Fruit fly (Drosophila melanogaster) whole organism, embryonic: ENCODE measurements around the gene Actbeta.
A peak's percentile ranks its signal among the peaks of the same experiment; 100 is the strongest.

Experiments
- CG1024 ChIP-seq: fragments of 200-800 bp; sonication (Bioruptor generic); IDR thresholded peaks from 2 replicates; pipeline ENCODE4 v1.3.6; 2022; ENCODE audit warnings: missing biosample characterization, missing genetic modification characterization
- CG10267 ChIP-seq: fragments of 200-800 bp; sonication (Bioruptor generic); optimal IDR thresholded peaks from 2 replicates; lab custom pipeline; 2018; ENCODE audit warnings: missing biosample characterization, mild to moderate bottlenecking, missing genetic modification characterization, moderate library complexity
- CG10431 ChIP-seq: fragments of 200-800 bp; sonication (Bioruptor generic); optimal IDR thresholded peaks from 3 replicates; lab custom pipeline; 2018; ENCODE audit warnings: missing biosample characterization, mild to moderate bottlenecking, missing genetic modification characterization
- CG12744 ChIP-seq: fragments of 200-800 bp; sonication (Bioruptor generic); optimal IDR thresholded peaks from 2 replicates; lab custom pipeline; 2016; ENCODE audit warnings: missing biosample characterization, missing genetic modification characterization
- CG12942 ChIP-seq: fragments of 200-800 bp; sonication (Bioruptor generic); optimal IDR thresholded peaks from 3 replicates; lab custom pipeline; 2016; ENCODE audit warnings: missing biosample characterization, missing genetic modification characterization
- CG15011 ChIP-seq: fragments of 200-800 bp; sonication (Bioruptor generic); optimal IDR thresholded peaks from 3 replicates; lab custom pipeline; 2018; ENCODE audit warnings: missing biosample characterization, mild to moderate bottlenecking, missing genetic modification characterization
- CG15601 ChIP-seq: fragments of 200-800 bp; sonication (Bioruptor generic); optimal IDR thresholded peaks from 3 replicates; lab custom pipeline; 2019; ENCODE audit warnings: missing biosample characterization, mild to moderate bottlenecking, missing genetic modification characterization, moderate library complexity
- CG15696 ChIP-seq: fragments of 200-800 bp; sonication (Bioruptor generic); optimal IDR thresholded peaks from 2 replicates; lab custom pipeline; 2019; ENCODE audit warnings: missing biosample characterization, mild to moderate bottlenecking, missing genetic modification characterization, moderate library complexity
- CG1603 ChIP-seq: fragments of 200-800 bp; sonication (Bioruptor generic); optimal IDR thresholded peaks from 2 replicates; lab custom pipeline; 2019; ENCODE audit warnings: missing biosample characterization, mild to moderate bottlenecking, missing genetic modification characterization, moderate library complexity
- CG1647 ChIP-seq: fragments of 200-800 bp; sonication (Bioruptor generic); optimal IDR thresholded peaks from 3 replicates; lab custom pipeline; 2016; ENCODE audit warnings: missing biosample characterization, missing genetic modification characterization
- CG17186 ChIP-seq: fragments of 200-800 bp; sonication (Bioruptor generic); optimal IDR thresholded peaks from 3 replicates; lab custom pipeline; 2017; ENCODE audit warnings: missing biosample characterization, missing genetic modification reagents, missing genetic modification characterization
- CG17829 ChIP-seq: fragments of 200-800 bp; optimal IDR thresholded peaks from 2 replicates; lab custom pipeline; 2019; ENCODE audit warnings: missing biosample characterization, mild to moderate bottlenecking, missing genetic modification characterization, moderate library complexity
- CG17912 ChIP-seq: fragments of 200-800 bp; sonication (Bioruptor generic); optimal IDR thresholded peaks from 2 replicates; lab custom pipeline; 2018; ENCODE audit warnings: missing biosample characterization, mild to moderate bottlenecking, missing genetic modification characterization
- CG2116 ChIP-seq: fragments of 200-800 bp; sonication (Bioruptor generic); optimal IDR thresholded peaks from 3 replicates; lab custom pipeline; 2018; ENCODE audit warnings: missing biosample characterization, mild to moderate bottlenecking, missing genetic modification characterization
- CG2199 ChIP-seq: fragments of 200-800 bp; sonication (Bioruptor generic); IDR thresholded peaks from 3 replicates; pipeline ENCODE4 v1.3.6; 2022; ENCODE audit warnings: missing biosample characterization, missing genetic modification characterization
- CG33213 ChIP-seq: fragments of 200-800 bp; sonication (Bioruptor generic); optimal IDR thresholded peaks from 3 replicates; lab custom pipeline; 2016; ENCODE audit warnings: missing biosample characterization, missing genetic modification characterization
- CG3995 ChIP-seq: fragments of 200-800 bp; sonication (Bioruptor generic); optimal IDR thresholded peaks from 3 replicates; lab custom pipeline; 2016; ENCODE audit warnings: missing biosample characterization, missing genetic modification characterization
- CG4617 ChIP-seq: fragments of 200-800 bp; sonication (Bioruptor generic); optimal IDR thresholded peaks from 3 replicates; lab custom pipeline; 2016; ENCODE audit warnings: missing biosample characterization, missing genetic modification characterization, borderline replicate concordance
- CG7357 ChIP-seq: fragments of 200-800 bp; sonication (Bioruptor generic); IDR thresholded peaks from 3 replicates; pipeline ENCODE4 v1.3.6; 2022; ENCODE audit warnings: missing biosample characterization, missing genetic modification characterization
- CG8290 ChIP-seq, 3 experiments: fragments of 200-800 bp; sonication (Bioruptor generic); optimal IDR thresholded peaks; 2 replicates each; lab custom pipeline; 2016 to 2019; ENCODE audit warnings: missing biosample characterization in 3 of 3, missing genetic modification characterization in 3 of 3, mild to moderate bottlenecking in 2 of 3, moderate library complexity in 1 of 3
- CHES-1-like ChIP-seq: fragments of 200-800 bp; sonication (Bioruptor generic); optimal IDR thresholded peaks from 2 replicates; lab custom pipeline; 2016; ENCODE audit warnings: missing biosample characterization, missing genetic modification characterization
- Dp ChIP-seq: fragments of 200-800 bp; sonication (Bioruptor generic); optimal IDR thresholded peaks from 2 replicates; lab custom pipeline; 2018; ENCODE audit warnings: missing biosample characterization, mild to moderate bottlenecking, missing genetic modification characterization, moderate library complexity
- Ets97D ChIP-seq: fragments of 200-800 bp; sonication (Bioruptor generic); optimal IDR thresholded peaks from 3 replicates; lab custom pipeline; 2016; ENCODE audit warnings: missing biosample characterization, missing genetic modification characterization
- HLH4C ChIP-seq: fragments of 200-800 bp; sonication (Bioruptor generic); IDR thresholded peaks from 3 replicates; pipeline ENCODE4 v1.3.6; 2022; ENCODE audit warnings: missing biosample characterization, missing genetic modification characterization; ENCODE audit not compliant: partially characterized antibody
- HmgZ ChIP-seq: fragments of 200-800 bp; sonication (Bioruptor generic); optimal IDR thresholded peaks from 2 replicates; lab custom pipeline; 2018; ENCODE audit warnings: missing biosample characterization, mild to moderate bottlenecking, missing genetic modification characterization
- Hr3 ChIP-seq: fragments of 200-800 bp; sonication (Bioruptor generic); optimal IDR thresholded peaks from 3 replicates; lab custom pipeline; 2016; ENCODE audit warnings: missing biosample characterization, missing genetic modification characterization
- MESR4 ChIP-seq: fragments of 200-800 bp; sonication (Bioruptor generic); optimal IDR thresholded peaks from 2 replicates; lab custom pipeline; 2018; ENCODE audit warnings: missing biosample characterization, mild to moderate bottlenecking, missing genetic modification characterization, moderate library complexity
- Sry-δ ChIP-seq: fragments of 200-800 bp; sonication (Bioruptor generic); optimal IDR thresholded peaks from 2 replicates; lab custom pipeline; 2016; ENCODE audit warnings: missing biosample characterization, missing genetic modification characterization
- Xbp1 ChIP-seq: fragments of 200-800 bp; sonication (Bioruptor generic); optimal IDR thresholded peaks from 3 replicates; lab custom pipeline; 2016; ENCODE audit warnings: missing biosample characterization, mild to moderate bottlenecking, missing genetic modification characterization
- YL-1 ChIP-seq: fragments of 200-800 bp; sonication (Bioruptor generic); optimal IDR thresholded peaks from 3 replicates; lab custom pipeline; 2017; ENCODE audit warnings: missing biosample characterization, mild to moderate bottlenecking, missing genetic modification characterization
- ab ChIP-seq: fragments of 200-800 bp; sonication (Bioruptor generic); optimal IDR thresholded peaks from 2 replicates; lab custom pipeline; 2016; ENCODE audit warnings: missing biosample characterization, missing genetic modification characterization
- chif ChIP-seq, 2 experiments: fragments of 200-800 bp; sonication (Bioruptor generic); optimal IDR thresholded peaks; 3 replicates each; lab custom pipeline; 2016; ENCODE audit warnings: missing biosample characterization in 2 of 2, missing genetic modification characterization in 2 of 2
- ci ChIP-seq: fragments of 200-800 bp; sonication (Bioruptor generic); IDR thresholded peaks from 3 replicates; pipeline ENCODE4 v1.3.6; 2022; ENCODE audit warnings: missing biosample characterization, missing genetic modification characterization
- fd96Cb ChIP-seq: fragments of 200-800 bp; sonication (Bioruptor generic); optimal IDR thresholded peaks from 2 replicates; lab custom pipeline; 2018; ENCODE audit warnings: missing biosample characterization, mild to moderate bottlenecking, missing genetic modification characterization, moderate library complexity
- gfzf ChIP-seq: fragments of 200-800 bp; sonication (Bioruptor generic); optimal IDR thresholded peaks from 2 replicates; lab custom pipeline; 2016; ENCODE audit warnings: missing biosample characterization, mild to moderate bottlenecking, missing genetic modification characterization, moderate library complexity
- lola ChIP-seq, 3 experiments: fragments of >200 bp in 2 of 3; fragments of 200-800 bp in 1 of 3; sonication (Bioruptor generic) in 1 of 3; optimal IDR thresholded peaks; 2 replicates each; lab custom pipeline; 2017 to 2019; ENCODE audit warnings: missing biosample characterization in 3 of 3, missing genetic modification characterization in 3 of 3, mild to moderate bottlenecking in 1 of 3, moderate library complexity in 1 of 3
- pfk ChIP-seq: fragments of 200-800 bp; sonication (Bioruptor generic); optimal IDR thresholded peaks from 2 replicates; lab custom pipeline; 2018; ENCODE audit warnings: missing biosample characterization, mild to moderate bottlenecking, missing genetic modification characterization, moderate library complexity
- pzg ChIP-seq: fragments of 200-800 bp; sonication (Bioruptor generic); optimal IDR thresholded peaks from 3 replicates; lab custom pipeline; 2018; ENCODE audit warnings: missing biosample characterization, mild to moderate bottlenecking, missing genetic modification characterization, moderate library complexity
- rib ChIP-seq: fragments of 200-800 bp; sonication (Bioruptor generic); IDR thresholded peaks from 2 replicates; pipeline ENCODE4 v1.3.6; 2022; ENCODE audit warnings: missing biosample characterization, missing genetic modification characterization
- row ChIP-seq: fragments of 200-800 bp; sonication (Bioruptor generic); IDR thresholded peaks from 3 replicates; pipeline ENCODE4 v1.3.6; 2022; ENCODE audit warnings: missing biosample characterization, missing genetic modification characterization
- salm ChIP-seq: fragments of 200-800 bp; sonication (Bioruptor generic); optimal IDR thresholded peaks from 2 replicates; lab custom pipeline; 2018; ENCODE audit warnings: missing biosample characterization, mild to moderate bottlenecking, missing genetic modification characterization
- sc ChIP-seq, 3 experiments: fragments of >200 bp in 2 of 3; fragments of 200-800 bp in 1 of 3; sonication (Bioruptor generic) in 1 of 3; optimal IDR thresholded peaks; 2 replicates in 2 of 3; 3 replicates in 1 of 3; lab custom pipeline; 2017; ENCODE audit warnings: mild to moderate bottlenecking in 1 of 3, missing biosample characterization in 1 of 3, missing genetic modification characterization in 1 of 3, missing genetic modification reagents in 1 of 3
- slou ChIP-seq: fragments of 200-800 bp; sonication (Bioruptor generic); optimal IDR thresholded peaks from 3 replicates; lab custom pipeline; 2016; ENCODE audit warnings: missing biosample characterization, missing genetic modification characterization
- ssp ChIP-seq: fragments of 200-800 bp; sonication (Bioruptor generic); IDR thresholded peaks from 2 replicates; pipeline ENCODE4 v1.3.6; 2022; ENCODE audit warnings: missing biosample characterization, missing genetic modification characterization
- sug ChIP-seq: fragments of 200-800 bp; optimal IDR thresholded peaks from 2 replicates; lab custom pipeline; 2019; ENCODE audit warnings: missing biosample characterization, mild to moderate bottlenecking, missing genetic modification characterization, moderate library complexity
- tna ChIP-seq: fragments of 200-800 bp; sonication (Bioruptor generic); IDR thresholded peaks from 2 replicates; pipeline ENCODE4 v1.3.6; 2022; ENCODE audit warnings: missing biosample characterization, missing genetic modification characterization; ENCODE audit not compliant: partially characterized antibody
- trem ChIP-seq: fragments of 200-800 bp; optimal IDR thresholded peaks from 3 replicates; lab custom pipeline; 2019; ENCODE audit warnings: missing biosample characterization, mild to moderate bottlenecking, missing genetic modification characterization, moderate library complexity
- zen ChIP-seq: fragments of 200-800 bp; sonication (Bioruptor generic); optimal IDR thresholded peaks from 3 replicates; lab custom pipeline; 2018; ENCODE audit warnings: missing biosample characterization, mild to moderate bottlenecking, missing genetic modification characterization, moderate library complexity

Gene Actbeta

DNA sequence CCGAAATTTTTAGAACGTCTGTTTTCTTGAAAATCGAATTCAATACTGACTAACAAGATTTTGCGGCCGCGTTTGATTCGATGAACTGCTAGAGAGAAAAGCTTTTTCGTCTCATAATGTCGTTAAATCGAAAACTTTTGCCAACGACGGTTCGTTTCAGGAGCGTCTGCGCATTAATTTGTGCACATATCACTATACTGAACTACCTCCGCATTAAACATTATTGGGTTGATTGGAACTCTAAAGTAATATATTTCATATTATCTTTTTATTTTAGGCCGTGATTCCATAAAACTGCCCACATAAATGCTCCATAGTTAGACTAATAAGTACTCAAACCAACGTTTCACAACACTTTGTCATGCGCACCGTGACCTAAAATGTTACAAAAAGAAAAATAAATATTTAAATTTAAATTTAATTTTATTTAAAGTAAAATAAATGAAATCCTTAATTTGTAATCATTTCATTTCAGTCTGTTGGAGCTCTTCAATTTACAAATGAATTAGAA lies 30.9 kb downstream of the Actbeta start, which contains the start of gene CaMKII (continued):
- no peak for TF ChIP-seq HLH4C
- no peak for TF ChIP-seq slou
- TF ChIP-seq CG12744 (GFP tag; lab: Kevin White, UChicago), result no peak
- no peak for TF ChIP-seq CG15011
- TF ChIP-seq ab (GFP tag; lab: Kevin White, UChicago), result no peak
- TF ChIP-seq ci (GFP tag; lab: Robert Waterston, UW), result no peak
- TF ChIP-seq CG1647 (GFP tag; lab: Kevin White, UChicago), result no peak
- TF ChIP-seq zen (tag; lab: Kevin White, UChicago), result peak; percentile 51

- TF ChIP-seq Ets97D (GFP tag; lab: Kevin White, UChicago) (peak; percentile 65), Dp (no peak), CG4617 (GFP tag; lab: Kevin White, UChicago) (peak; percentile 74), Sry-δ (peak; percentile 89), MESR4 (GFP tag; lab: Kevin White, UChicago) (peak; percentile 64), CG2116 (GFP tag; lab: Kevin White, UChicago) (peak; percentile 57), CG15696 (tag; lab: Kevin White, UChicago) (peak; percentile 0), CG10431 (GFP tag; lab: Kevin White, UChicago) (peak; percentile 71), Hr3 (GFP tag; lab: Kevin White, UChicago) (peak; percentile 18), salm (tag; lab: Kevin White, UChicago) (no peak), CG15601 (tag; lab: Kevin White, UChicago) (peak; percentile 55), CG2199 (GFP tag; lab: Robert Waterston, UW) (peak; percentile 93), gfzf (GFP tag; lab: Kevin White, UChicago) (peak; percentile 41), fd96Cb (no peak), HmgZ (peak; percentile 50), sc (optimal IDR thresholded peaks at IDR 0.05; lab: Kevin White, UChicago) (no peak), sc (GFP tag; optimal IDR thresholded peaks at IDR 0.05; lab: Kevin White, UChicago) (peak; percentile 1), chif (GFP tag; optimal IDR thresholded peaks at IDR 0.05; lab: Kevin White, UChicago) (no peak), CG17186 (GFP tag; lab: Kevin White, UChicago) (peak; percentile 51), CG33213 (peak; percentile 32), CG10267 (peak; percentile 16), sug (tag; lab: Kevin White, UChicago) (no peak), CG12942 (GFP tag; lab: Kevin White, UChicago) (peak; percentile 22), CG17829 (peak; percentile 4), CG17912 (GFP tag; lab: Kevin White, UChicago) (peak; percentile 30), CG8290 (GFP tag; optimal IDR thresholded peaks at IDR 0.05; lab: Kevin White, UChicago) (peak; percentile 71), CG8290 (tag; optimal IDR thresholded peaks at IDR 0.05; lab: Kevin White, UChicago) (peak; percentile 57 to 80), CG7357 (GFP tag; lab: Robert Waterston, UW) (peak; percentile 82), CG1024 (GFP tag; lab: Robert Waterston, UW) (peak; percentile 99), lola (GFP tag; optimal IDR thresholded peaks at IDR 0.05; lab: Kevin White, UChicago) (peak in 1 of 3 experiments; percentile 24), Xbp1 (GFP tag; lab: Kevin White, UChicago) (peak; percentile 17), row (GFP tag; lab: Robert Waterston, UW) (peak; percentile 83), ssp (GFP tag; lab: Robert Waterston, UW) (peak; percentile 97), tna (GFP tag; lab: Robert Waterston, UW) (peak; percentile 32; the same call in 1 of the 2 replicates), CG3995 (GFP tag; lab: Kevin White, UChicago) (peak; percentile 28), rib (GFP tag; lab: Robert Waterston, UW) (no peak), trem (peak; percentile 28), pfk (GFP tag; lab: Kevin White, UChicago) (peak; percentile 82), CG1603 (tag; lab: Kevin White, UChicago) (peak; percentile 100), CHES-1-like (GFP tag; lab: Kevin White, UChicago) (peak; percentile 12), pzg (GFP tag; lab: Kevin White, UChicago) (peak; percentile 75), YL-1 (GFP tag; lab: Kevin White, UChicago) (peak; percentile 37)
These were observed 33.3 kb downstream of the Actbeta start for dm6 chr4:1051271-1051670.
